Worm (Caenorhabditis elegans): Measurements from ENCODE around the gene cest-25.

The cest-25 gene

ce11 chrIII:2725221-2726203 lies 13.8 kb downstream of the cest-25 start, which contains the start of gene cosa-1 (continued):
- TF ChIP-seq nfya-2 (GFP tag; IDR thresholded peaks at IDR 0.05) (no peak), mcd-1 (GFP tag; IDR thresholded peaks at IDR 0.05) (no peak; the same call in 1 of the 2 replicates), sea-2 (GFP tag; IDR thresholded peaks at IDR 0.05) (no peak), die-1 (tag; optimal IDR thresholded peaks at IDR 0.05) (no peak), F49E8.2 (tag; optimal IDR thresholded peaks at IDR 0.05; ENCODE audit: insufficient read depth) (no peak), ceh-27 (GFP tag; optimal IDR thresholded peaks at IDR 0.05) (no peak), nhr-27 (tag; optimal IDR thresholded peaks at IDR 0.05) (no peak), ztf-22 (GFP tag; optimal IDR thresholded peaks at IDR 0.05) (no peak), B0035.1 (tag; optimal IDR thresholded peaks at IDR 0.05) (no peak), madf-10 (tag; optimal IDR thresholded peaks at IDR 0.05) (no peak), bed-2 (GFP tag; IDR thresholded peaks at IDR 0.05) (no peak), let-607 (tag; optimal IDR thresholded peaks at IDR 0.05) (peak in 1 of 2 experiments; percentile 56), hlh-12 (tag; optimal IDR thresholded peaks at IDR 0.05) (no peak), F37B4.10 (GFP tag; IDR thresholded peaks at IDR 0.05) (no peak), him-1 (tag; optimal IDR thresholded peaks at IDR 0.05) (no peak), nfya-1 (tag; optimal IDR thresholded peaks at IDR 0.05; ENCODE audit: borderline replicate concordance, insufficient read depth) (no peak), hsf-1 (GFP tag; IDR thresholded peaks at IDR 0.05) (no peak), zfh-2 (GFP tag; conservative IDR thresholded peaks at IDR 0.05) (no peak), aptf-2 (GFP tag; conservative IDR thresholded peaks at IDR 0.05) (no peak), rec-8 (tag; optimal IDR thresholded peaks at IDR 0.05) (no peak), ztf-6 (GFP tag; IDR thresholded peaks at IDR 0.05) (no peak), ztf-26 (tag; optimal IDR thresholded peaks at IDR 0.05) (no peak), tbp1 (GFP tag; optimal IDR thresholded peaks at IDR 0.05) (peak; percentile 18), tbx-9 (tag; optimal IDR thresholded peaks at IDR 0.05; ENCODE audit: borderline replicate concordance) (no peak), bed-1 (GFP tag; IDR thresholded peaks at IDR 0.05) (no peak), athp-1 (tag; optimal IDR thresholded peaks at IDR 0.05) (peak; percentile 19)

DNA sequence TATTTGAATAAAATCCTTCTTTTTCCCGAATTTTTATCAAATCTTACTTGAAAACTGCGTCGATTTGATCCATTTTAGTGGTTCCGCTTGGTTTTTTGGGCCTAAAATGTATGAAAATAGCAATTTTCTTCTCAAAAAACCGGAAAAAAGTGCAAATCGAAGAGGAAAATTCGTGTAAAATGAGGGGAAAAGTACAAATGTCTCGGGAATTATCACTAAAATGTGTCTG lies 14.4 kb downstream of the cest-25 start, which contains the start of gene Y71H2AM.11:
Gene Y71H2AM.11, minus strand, starts transcription at position 101 of the 229 bp plus-strand sequence.
- TF ChIP-seq C17E4.6 (GFP tag; IDR thresholded peaks at IDR 0.05), result no peak
- no peak for TF ChIP-seq dox-1 (GFP tag; IDR thresholded peaks at IDR 0.05)
- no peak for TF ChIP-seq xnd-1 (tag; optimal IDR thresholded peaks at IDR 0.05)
- no peak for TF ChIP-seq snpc-4 (GFP tag; optimal IDR thresholded peaks at IDR 0.05)
- TF ChIP-seq snpc-4 (tag; optimal IDR thresholded peaks at IDR 0.05), result no peak
- no peak for TF ChIP-seq B0336.3 (GFP tag; IDR thresholded peaks at IDR 0.05)
- TF ChIP-seq Y95B8A.8 (GFP tag; IDR thresholded peaks at IDR 0.05), result no peak

- no peak for TF ChIP-seq B0336.3 (GFP tag; IDR thresholded peaks at IDR 0.05)
- peak; percentile 22; the same call in 1 of the 2 replicates for TF ChIP-seq mcd-1 (GFP tag; IDR thresholded peaks at IDR 0.05)
Observed at ce11 chrIII:2716514-2716913, 22.8 kb downstream of the cest-25 start, which contains the start of gene tmem-132. Gene tmem-132, minus strand, starts transcription at chrIII:2716614.

ce11 chrIII:2711527-2711926 lies 27.8 kb downstream of the cest-25 start:
- no peak for TF ChIP-seq ama-1 (optimal IDR thresholded peaks at IDR 0.05)
- TF ChIP-seq ama-1 (GFP tag; optimal IDR thresholded peaks at IDR 0.05), result no peak
- TF ChIP-seq F23B12.7 (tag; optimal IDR thresholded peaks at IDR 0.05; ENCODE audit: insufficient read depth), result no peak
- no peak for TF ChIP-seq Y53F4B.3 (GFP tag; IDR thresholded peaks at IDR 0.05)
- TF ChIP-seq zim-3 (tag; optimal IDR thresholded peaks at IDR 0.05), result no peak
- no peak for TF ChIP-seq nhr-179 (tag; optimal IDR thresholded peaks at IDR 0.05)
- TF ChIP-seq nhr-120 (GFP tag; IDR thresholded peaks at IDR 0.05), result no peak
- TF ChIP-seq D2030.7 (GFP tag; IDR thresholded peaks at IDR 0.05), result peak; percentile 48
- no peak for TF ChIP-seq Y79H2A.3 (GFP tag; conservative IDR thresholded peaks at IDR 0.05)
- TF ChIP-seq ztf-18 (tag; optimal IDR thresholded peaks at IDR 0.05), result peak; percentile 66
- peak; percentile 88 for TF ChIP-seq tbp1 (GFP tag; optimal IDR thresholded peaks at IDR 0.05)
- TF ChIP-seq somi-1 (GFP tag; optimal IDR thresholded peaks at IDR 0.05), result no peak
- no peak for TF ChIP-seq mes-4 (tag; optimal IDR thresholded peaks at IDR 0.05)
